Worm (Caenorhabditis elegans) whole organism, L4 larva: ENCODE results near the gene F54G2.1.

Experiments used
- T20F7.1 ChIP-seq: fragments of 200-800 bp; sonication (Bioruptor generic); optimal IDR thresholded peaks from 2 replicates; lab custom pipeline; 2018; ENCODE audit warnings: mild to moderate bottlenecking, missing genetic modification characterization, missing compliant biosample characterization
- aha-1 ChIP-seq: fragments of 150-350 bp; peaks from one replicate; lab custom pipeline; 2014; ENCODE audit warnings: missing biosample characterization, missing genetic modification characterization
- arid-1 ChIP-seq: fragments of 200-800 bp; sonication (Bioruptor generic); conservative IDR thresholded peaks from 2 replicates; pipeline ENCODE4 v1.3.6; 2022; ENCODE audit warnings: missing genetic modification reagents, missing genetic modification characterization, missing compliant biosample characterization
- ceh-32 ChIP-seq: sonication (generic microtip); optimal IDR thresholded peaks from 2 replicates; lab custom pipeline; 2016; ENCODE audit warnings: mild to moderate bottlenecking, missing genetic modification characterization, missing compliant biosample characterization; ENCODE audit not compliant: poor library complexity
- ceh-44 ChIP-seq: fragments of 200-800 bp; sonication (Bioruptor generic); IDR thresholded peaks from 2 replicates; pipeline ENCODE4 v1.3.6; 2022; ENCODE audit warnings: missing genetic modification reagents, missing genetic modification characterization, missing compliant biosample characterization
- ceh-62 ChIP-seq: sonication (generic microtip); optimal IDR thresholded peaks from 2 replicates; lab custom pipeline; 2017; ENCODE audit warnings: missing biosample characterization, missing genetic modification characterization
- ces-1 ChIP-seq: fragments of 150-350 bp; sonication (generic microtip); optimal IDR thresholded peaks from 4 replicates; lab custom pipeline; 2014; ENCODE audit warnings: missing biosample characterization, missing genetic modification reagents, missing genetic modification characterization
- daf-16 ChIP-seq, 3 experiments: sonication (generic microtip); optimal IDR thresholded peaks; 2 replicates each; lab custom pipeline; 2016 to 2017; ENCODE audit warnings: missing genetic modification characterization in 3 of 3, missing genetic modification reagents in 3 of 3, mild to moderate bottlenecking in 2 of 3, missing compliant biosample characterization in 2 of 3, missing biosample characterization in 1 of 3, moderate library complexity in 1 of 3
- duxl-1 ChIP-seq: sonication (generic microtip); optimal IDR thresholded peaks from 2 replicates; lab custom pipeline; 2016; ENCODE audit warnings: mild to moderate bottlenecking, missing genetic modification characterization, moderate library complexity, missing compliant biosample characterization; ENCODE audit not compliant: poor library complexity
- dve-1 ChIP-seq: sonication (generic microtip); optimal IDR thresholded peaks from 2 replicates; lab custom pipeline; 2017; ENCODE audit warnings: antibody characterized with exemption, mild to moderate bottlenecking, missing genetic modification characterization, missing compliant biosample characterization; ENCODE audit not compliant: insufficient read depth
- egl-43 ChIP-seq: fragments of 200-800 bp; sonication (Bioruptor generic); IDR thresholded peaks from 2 replicates; pipeline ENCODE4 v1.3.6; 2022; ENCODE audit warnings: missing genetic modification reagents, missing genetic modification characterization, missing compliant biosample characterization
- gei-8 ChIP-seq: fragments of 200-800 bp; sonication (Bioruptor generic); optimal IDR thresholded peaks from 2 replicates; lab custom pipeline; 2018; ENCODE audit warnings: mild to moderate bottlenecking, missing genetic modification characterization, missing compliant biosample characterization
- hlh-11 ChIP-seq: fragments of 200-800 bp; sonication (Bioruptor generic); optimal IDR thresholded peaks from 2 replicates; lab custom pipeline; 2018; ENCODE audit warnings: mild to moderate bottlenecking, missing genetic modification characterization, missing compliant biosample characterization
- hlh-30 ChIP-seq: sonication (generic microtip); optimal IDR thresholded peaks from 2 replicates; lab custom pipeline; 2017; ENCODE audit warnings: antibody characterized with exemption, mild to moderate bottlenecking, missing genetic modification characterization, missing compliant biosample characterization; ENCODE audit not compliant: insufficient read depth
- lin-13 ChIP-seq: fragments of 150-350 bp; optimal IDR thresholded peaks from 2 replicates; lab custom pipeline; 2014; ENCODE audit warnings: missing biosample characterization, missing genetic modification reagents, missing genetic modification characterization
- nhr-102 ChIP-seq: sonication (generic microtip); optimal IDR thresholded peaks from 2 replicates; lab custom pipeline; 2016; ENCODE audit warnings: mild to moderate bottlenecking, missing genetic modification characterization, moderate library complexity, missing compliant biosample characterization
- nhr-11 ChIP-seq: fragments of 150-350 bp; optimal IDR thresholded peaks from 2 replicates; lab custom pipeline; 2014; ENCODE audit warnings: missing biosample characterization, missing genetic modification characterization
- nhr-77 ChIP-seq: fragments of 150-350 bp; optimal IDR thresholded peaks from 2 replicates; lab custom pipeline; 2014; ENCODE audit warnings: missing biosample characterization, missing genetic modification characterization
- php-3 ChIP-seq: fragments of 200-800 bp; sonication (Bioruptor generic); IDR thresholded peaks from 2 replicates; pipeline ENCODE4 v1.3.6; 2022; ENCODE audit warnings: missing genetic modification reagents, missing genetic modification characterization, missing compliant biosample characterization
- saeg-2 ChIP-seq: fragments of 200-800 bp; sonication (Bioruptor generic); IDR thresholded peaks from 2 replicates; pipeline ENCODE4 v1.3.6; 2022; ENCODE audit warnings: missing genetic modification reagents, missing genetic modification characterization, missing compliant biosample characterization
- sdz-12 ChIP-seq: fragments of 200-800 bp; sonication (Bioruptor generic); optimal IDR thresholded peaks from 2 replicates; lab custom pipeline; 2018; ENCODE audit warnings: mild to moderate bottlenecking, missing genetic modification characterization, missing compliant biosample characterization
- set-16 ChIP-seq: fragments of 200-800 bp; sonication (Bioruptor generic); IDR thresholded peaks from 2 replicates; pipeline ENCODE4 v1.3.6; 2022; ENCODE audit warnings: missing genetic modification reagents, missing genetic modification characterization, missing compliant biosample characterization
- unc-130 ChIP-seq: sonication (generic microtip); optimal IDR thresholded peaks from 2 replicates; lab custom pipeline; 2016; ENCODE audit warnings: missing genetic modification reagents, missing genetic modification characterization, missing compliant biosample characterization
- unc-39 ChIP-seq: sonication (generic microtip); optimal IDR thresholded peaks from 2 replicates; lab custom pipeline; 2017; ENCODE audit warnings: missing biosample characterization, missing genetic modification characterization
- unc-62 ChIP-seq, 3 experiments: fragments of 150-350 bp in 1 of 3; sonication (generic microtip); optimal IDR thresholded peaks in 2 of 3; peaks in 1 of 3; 1 replicate in 1 of 3; 2 replicates in 2 of 3; lab custom pipeline; 2014 to 2017; ENCODE audit warnings: missing biosample characterization in 3 of 3, missing genetic modification characterization in 3 of 3, missing genetic modification reagents in 3 of 3, missing genotype in 1 of 3
- zag-1 ChIP-seq: fragments of 150-350 bp; optimal IDR thresholded peaks from 2 replicates; lab custom pipeline; 2014; ENCODE audit warnings: missing biosample characterization, missing genetic modification characterization
- zfp-3 ChIP-seq: fragments of 200-800 bp; sonication (Bioruptor generic); conservative IDR thresholded peaks from 2 replicates; pipeline ENCODE4 v1.3.6; 2022; ENCODE audit warnings: missing genetic modification reagents, missing genetic modification characterization, missing compliant biosample characterization
- ztf-11 ChIP-seq: fragments of 150-350 bp; optimal IDR thresholded peaks from 2 replicates; lab custom pipeline; 2014; ENCODE audit warnings: missing biosample characterization, missing genetic modification characterization
- ztf-7 ChIP-seq: fragments of 150-350 bp; optimal IDR thresholded peaks from 2 replicates; lab custom pipeline; 2014; ENCODE audit warnings: missing biosample characterization, missing genetic modification characterization

F54G2.1 gene

ce11 chrX:2641094-2641493 lies 23.1 kb downstream of the F54G2.1 start:
- no peak for TF ChIP-seq ceh-44 (GFP tag; lab: Robert Waterston, UW)
- no peak for TF ChIP-seq gei-8 (GFP tag; lab: Kevin White, UChicago)
- TF ChIP-seq aha-1: peak; percentile 11
- no peak for TF ChIP-seq ztf-11 (tag; lab: Kevin White, UChicago)
- no peak for TF ChIP-seq egl-43

- TF ChIP-seq ceh-32 (tag; lab: Kevin White, UChicago) (no peak), dve-1 (tag; lab: Kevin White, UChicago) (no peak), duxl-1 (tag; lab: Kevin White, UChicago) (no peak), nhr-77 (tag; lab: Kevin White, UChicago) (no peak), arid-1 (GFP tag; lab: Robert Waterston, UW) (no peak), unc-39 (tag; lab: Kevin White, UChicago) (no peak), ztf-11 (tag; lab: Kevin White, UChicago) (no peak), zag-1 (tag; lab: Kevin White, UChicago) (no peak), ceh-62 (tag; lab: Kevin White, UChicago) (no peak), zfp-3 (no peak), ces-1 (GFP tag; lab: Kevin White, UChicago) (peak; percentile 46), ztf-7 (tag; lab: Kevin White, UChicago) (no peak), aha-1 (peak; percentile 38), sdz-12 (GFP tag; lab: Kevin White, UChicago) (no peak)
Measured at ce11 chrX:2640556-2640955, 23.6 kb downstream of the F54G2.1 start.

- TF ChIP-seq set-16 (0 out of 2 replicates have a peak, but pooled peaks have one; percentile 13), lin-13 (no peak)
Measured at ce11 chrX:2632869-2633268, 31.3 kb downstream of the F54G2.1 start.

ce11 chrX:2626153-2626552 lies 38.0 kb downstream of the F54G2.1 start:
- no peak for TF ChIP-seq unc-130
- TF ChIP-seq ces-1 (GFP tag; lab: Kevin White, UChicago): no peak
- TF ChIP-seq zag-1 (tag; lab: Kevin White, UChicago): no peak
- no peak for TF ChIP-seq saeg-2 (GFP tag; lab: Robert Waterston, UW)

- no peak for TF ChIP-seq ces-1 (GFP tag; lab: Kevin White, UChicago)
- peak in 1 of 2 experiments; percentile 86 for TF ChIP-seq daf-16 (GFP tag; optimal IDR thresholded peaks at IDR 0.05; lab: Kevin White, UChicago)
- no peak for TF ChIP-seq daf-16 (tag; optimal IDR thresholded peaks at IDR 0.05; lab: Kevin White, UChicago)
- TF ChIP-seq nhr-11 (tag; lab: Kevin White, UChicago): peak; percentile 52
- no peak for TF ChIP-seq nhr-102 (tag; lab: Kevin White, UChicago)
- peak; percentile 32 for TF ChIP-seq hlh-11 (tag; lab: Kevin White, UChicago)
Measured at ce11 chrX:2620280-2620679, 43.9 kb downstream of the F54G2.1 start.

- no peak for TF ChIP-seq php-3 (GFP tag; lab: Robert Waterston, UW)
- peak in 1 of 2 experiments; percentile 82 for TF ChIP-seq unc-62 (GFP tag; optimal IDR thresholded peaks at IDR 0.05 in 1 of 2; lab: Kevin White, UChicago)
- no peak for TF ChIP-seq unc-62 (tag; optimal IDR thresholded peaks at IDR 0.05; lab: Kevin White, UChicago)
- TF ChIP-seq, all 104 proteins: peak for 1
Measured at ce11 chrX:2615626-2616025, 48.5 kb downstream of the F54G2.1 start, which contains the start of gene T03G6.3. T03G6.3 (minus strand) TSS chrX:2615726.

ce11 chrX:2614158-2614557 lies 50.0 kb downstream of the F54G2.1 start:
- TF ChIP-seq hlh-30 (tag; lab: Kevin White, UChicago): no peak
- TF ChIP-seq T20F7.1: no peak
- TF ChIP-seq, all 104 proteins: peak for 0
